Worm (Caenorhabditis elegans): Measurements from ENCODE around the gene unc-115.

The unc-115 gene

DNA sequence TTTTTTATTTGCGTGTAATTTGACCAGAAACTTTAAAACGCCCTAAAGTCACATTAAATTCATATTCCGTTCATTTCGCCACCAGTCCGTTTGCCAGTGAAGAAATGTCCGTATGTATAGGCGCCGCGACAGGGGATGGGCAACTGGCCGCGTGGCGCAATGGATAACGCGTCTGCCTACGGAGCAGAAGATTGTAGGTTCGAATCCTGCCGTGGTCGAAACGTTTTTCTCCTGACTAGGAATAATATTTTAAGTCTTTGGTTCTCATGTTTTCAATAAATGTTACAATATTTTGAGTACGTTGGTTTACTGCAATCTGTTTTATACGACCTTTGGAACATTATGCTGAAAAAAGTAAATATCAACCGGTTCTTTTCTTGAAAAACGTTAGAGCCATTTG lies 1.7 kb upstream of the unc-115 start (continued):
- TF ChIP-seq mml-1 (tag; optimal IDR thresholded peaks at IDR 0.05) (no peak), elt-1 (tag; optimal IDR thresholded peaks at IDR 0.05) (no peak), nhr-28 (tag; optimal IDR thresholded peaks at IDR 0.05) (no peak)

DNA sequence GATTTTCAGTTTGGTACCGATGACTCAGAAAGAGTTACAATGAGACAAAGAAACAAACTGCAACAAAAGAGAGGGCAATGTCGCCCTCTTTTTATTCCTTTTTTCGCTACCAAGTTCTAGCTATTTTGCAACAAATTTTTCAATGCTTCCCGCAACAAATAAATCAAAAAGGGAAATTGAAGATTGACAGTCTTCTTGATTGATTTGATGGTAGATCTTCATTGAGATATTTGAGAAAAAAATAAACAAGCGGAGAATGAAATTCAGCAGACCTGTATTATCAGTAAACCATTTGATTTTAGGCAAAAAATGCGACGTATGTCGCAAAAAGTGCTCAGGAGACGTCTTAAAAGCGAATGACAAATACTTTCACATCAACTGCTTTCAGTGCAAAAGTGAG lies 544 bp downstream of the unc-115 start:
- no peak for TF ChIP-seq unc-39 (tag; optimal IDR thresholded peaks at IDR 0.05)
- no peak for TF ChIP-seq ceh-16 (tag; optimal IDR thresholded peaks at IDR 0.05)
- no peak for TF ChIP-seq hmg-11 (tag; optimal IDR thresholded peaks at IDR 0.05)
- TF ChIP-seq nhr-25 (tag; optimal IDR thresholded peaks at IDR 0.05), result peak; percentile 54
- peak; percentile 92 for TF ChIP-seq unc-62 (GFP tag; optimal IDR thresholded peaks at IDR 0.05)

DNA sequence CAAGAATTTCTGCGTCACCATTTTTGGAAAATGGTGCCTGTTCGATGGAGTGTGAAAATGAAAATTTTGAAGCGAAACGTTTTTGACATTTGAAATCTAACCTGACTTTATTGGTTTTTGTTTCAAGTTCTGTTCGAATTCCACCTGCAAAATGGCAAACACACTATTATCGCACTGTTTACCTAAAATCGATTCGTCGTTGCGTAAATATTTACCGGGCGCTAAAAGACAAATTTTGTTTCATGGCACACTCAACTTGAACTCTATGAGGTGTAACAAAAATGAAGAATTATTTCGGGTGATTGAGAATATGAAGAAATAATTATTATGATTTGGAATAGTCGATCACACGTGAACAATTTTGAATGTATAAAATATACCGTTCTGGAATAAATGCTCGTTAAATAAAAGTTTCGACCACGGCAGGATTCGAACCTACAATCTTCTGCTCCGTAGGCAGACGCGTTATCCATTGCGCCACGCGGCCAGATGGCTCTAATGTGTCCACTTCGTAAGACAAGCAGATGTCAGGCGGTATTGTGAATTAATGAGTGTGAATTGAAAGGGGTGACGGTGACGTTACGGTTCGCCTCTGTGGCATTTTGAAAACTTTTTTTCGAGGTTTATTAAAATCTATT lies 1.7 kb downstream of the unc-115 start:
- no peak for TF ChIP-seq elt-3 (tag; optimal IDR thresholded peaks at IDR 0.05)
- no peak for TF ChIP-seq ceh-82 (tag; optimal IDR thresholded peaks at IDR 0.05)
- TF ChIP-seq elt-2 (tag; optimal IDR thresholded peaks at IDR 0.05), result peak; percentile 24
- TF ChIP-seq nhr-43 (tag; optimal IDR thresholded peaks at IDR 0.05; ENCODE audit: poor library complexity, severe bottlenecking), result peak; percentile 45
- TF ChIP-seq pha-4 (tag; optimal IDR thresholded peaks at IDR 0.05), result peak; percentile 97

DNA sequence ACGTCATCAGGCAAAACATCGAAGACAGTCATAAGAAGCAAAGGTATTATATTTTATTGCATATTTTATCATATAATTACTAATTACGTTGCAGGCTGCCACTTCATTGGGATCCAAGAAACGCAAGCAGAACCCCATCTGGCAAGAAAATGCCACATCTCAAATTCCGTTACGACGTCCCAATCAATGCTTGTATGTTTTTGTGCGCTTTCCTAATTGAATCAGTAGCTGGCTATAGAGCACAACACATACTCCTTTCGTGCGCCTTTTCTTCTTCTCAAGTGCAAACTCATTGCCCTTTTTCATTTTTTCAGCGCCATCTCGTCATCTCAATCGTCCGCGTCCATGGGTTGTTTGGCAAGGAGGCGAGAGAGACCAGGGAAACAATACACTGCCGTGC lies 4.2 kb downstream of the unc-115 start:
- TF ChIP-seq nhr-237 (tag; optimal IDR thresholded peaks at IDR 0.05) (no peak), nhr-28 (tag; optimal IDR thresholded peaks at IDR 0.05) (no peak), lin-15B (tag; optimal IDR thresholded peaks at IDR 0.05) (no peak), mdl-1 (tag; optimal IDR thresholded peaks at IDR 0.05) (no peak), unc-62 (GFP tag; optimal IDR thresholded peaks at IDR 0.05) (no peak), lin-39 (tag; optimal IDR thresholded peaks at IDR 0.05) (no peak), nhr-12 (tag; optimal IDR thresholded peaks at IDR 0.05) (no peak), nhr-77 (tag; optimal IDR thresholded peaks at IDR 0.05) (no peak), eor-1 (tag; optimal IDR thresholded peaks at IDR 0.05) (no peak), ceh-16 (tag; optimal IDR thresholded peaks at IDR 0.05) (no peak), elt-3 (tag; optimal IDR thresholded peaks at IDR 0.05) (no peak), daf-12 (tag; optimal IDR thresholded peaks at IDR 0.05) (no peak), skn-1 (tag; optimal IDR thresholded peaks at IDR 0.05) (no peak), ceh-9 (tag; optimal IDR thresholded peaks at IDR 0.05) (no peak), hmg-11 (tag; optimal IDR thresholded peaks at IDR 0.05) (no peak), aly-2 (tag; optimal IDR thresholded peaks at IDR 0.05) (no peak)

DNA sequence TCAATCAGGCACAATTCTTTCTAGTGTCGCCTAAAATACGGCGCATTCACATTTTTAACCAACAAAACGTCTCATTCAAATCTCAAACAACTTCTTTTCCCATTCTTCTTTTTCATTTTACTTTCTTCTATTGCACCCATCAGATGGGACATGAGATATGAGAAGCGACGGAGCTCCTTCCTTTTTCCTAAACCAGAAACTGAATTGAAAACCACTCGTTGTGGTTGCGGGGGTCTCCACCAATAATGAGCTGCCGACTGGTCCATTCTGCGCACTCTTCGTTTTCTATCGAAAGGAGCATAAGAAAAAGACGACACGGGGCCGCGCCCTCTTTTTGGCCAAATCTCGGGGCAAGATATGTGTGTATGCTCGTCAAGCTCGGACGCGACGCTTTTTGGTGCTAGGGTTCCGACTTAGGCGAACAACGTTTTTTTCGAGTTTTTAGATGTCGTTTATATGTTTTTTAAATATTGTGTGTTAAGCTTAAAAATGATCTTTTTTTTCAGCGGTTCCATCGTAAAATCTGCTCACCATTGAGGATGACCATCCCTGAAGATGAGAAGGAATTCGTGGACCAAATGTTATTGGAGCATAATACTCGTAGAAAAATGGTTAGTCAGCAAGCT lies 7.7 kb downstream of the unc-115 start, which contains the start of gene F09B9.5:
Gene F09B9.5, plus strand, starts transcription at position 501 of the 626 bp plus-strand sequence.
- no peak for TF ChIP-seq mml-1 (tag; optimal IDR thresholded peaks at IDR 0.05)
- TF ChIP-seq nfya-1 (tag; optimal IDR thresholded peaks at IDR 0.05; ENCODE audit: insufficient read depth), result peak; percentile 62
- peak; percentile 24 for TF ChIP-seq hmg-11 (tag; optimal IDR thresholded peaks at IDR 0.05)
- TF ChIP-seq elt-1 (tag; optimal IDR thresholded peaks at IDR 0.05), result no peak
- no peak for TF ChIP-seq nhr-77 (tag; optimal IDR thresholded peaks at IDR 0.05)
- TF ChIP-seq unc-62 (GFP tag; optimal IDR thresholded peaks at IDR 0.05), result peak; percentile 49
- no peak for TF ChIP-seq daf-12 (tag; optimal IDR thresholded peaks at IDR 0.05)

DNA sequence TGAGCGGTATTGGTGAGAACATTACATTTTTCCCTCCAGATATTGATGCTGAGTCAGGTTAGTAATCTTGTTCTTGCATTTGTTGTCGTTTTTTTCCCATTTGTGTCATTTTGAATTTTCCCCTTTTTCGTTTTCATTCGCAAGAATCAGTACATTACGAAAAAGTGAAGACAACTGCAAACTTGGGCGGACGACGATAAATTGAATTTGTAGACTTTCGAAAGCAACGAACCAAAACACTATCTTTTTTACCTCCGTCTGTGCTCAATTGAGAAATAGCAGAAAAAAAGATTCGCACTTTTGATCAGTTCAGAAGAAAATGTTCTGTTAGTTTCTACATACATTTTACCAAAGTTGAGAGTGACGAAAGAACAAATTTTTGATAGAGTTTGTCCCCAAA lies 8.4 kb downstream of the unc-115 start:
- TF ChIP-seq fkh-10 (GFP tag; optimal IDR thresholded peaks at IDR 0.05) (peak; percentile 40), nhr-67 (tag; optimal IDR thresholded peaks at IDR 0.05) (no peak)

DNA sequence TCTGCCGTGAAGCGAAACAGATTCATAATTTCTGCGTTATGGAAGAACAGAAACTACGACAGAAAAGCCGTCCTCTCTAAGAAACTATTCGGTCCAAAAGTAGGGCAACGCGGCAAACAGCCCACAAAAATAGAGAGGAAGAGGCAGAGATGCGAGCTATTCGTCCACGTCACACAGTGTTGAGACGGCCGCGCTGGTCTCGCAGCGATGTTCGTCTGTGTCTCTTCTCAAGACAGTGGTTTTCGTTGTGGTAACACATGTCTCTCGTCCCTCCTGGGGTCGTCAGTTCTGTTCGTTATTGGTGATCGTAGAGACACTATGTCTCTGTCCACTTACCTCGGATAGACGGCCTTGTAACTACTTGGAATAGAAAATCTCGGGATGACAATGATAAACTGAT lies 12.0 kb downstream of the unc-115 start, which contains the start of gene erd-2.1:
Gene erd-2.1, minus strand, starts transcription at position 114 of the 400 bp plus-strand sequence.
- TF ChIP-seq nhr-12 (tag; optimal IDR thresholded peaks at IDR 0.05) (no peak), egl-5 (tag; optimal IDR thresholded peaks at IDR 0.05) (peak; percentile 69), elt-2 (tag; optimal IDR thresholded peaks at IDR 0.05) (peak; percentile 52), ZK546.5 (tag; optimal IDR thresholded peaks at IDR 0.05) (no peak), ceh-16 (tag; optimal IDR thresholded peaks at IDR 0.05) (no peak), ztf-4 (tag; optimal IDR thresholded peaks at IDR 0.05) (no peak), pha-4 (tag; optimal IDR thresholded peaks at IDR 0.05) (peak; percentile 69), skn-1 (tag; optimal IDR thresholded peaks at IDR 0.05) (no peak), fkh-2 (tag; optimal IDR thresholded peaks at IDR 0.05) (no peak), nfya-1 (tag; optimal IDR thresholded peaks at IDR 0.05; ENCODE audit: insufficient read depth) (peak; percentile 95), mml-1 (tag; optimal IDR thresholded peaks at IDR 0.05) (no peak), lsy-12 (tag; optimal IDR thresholded peaks at IDR 0.05) (peak; percentile 2), ceh-9 (tag; optimal IDR thresholded peaks at IDR 0.05) (no peak), nhr-23 (tag; optimal IDR thresholded peaks at IDR 0.05) (peak; percentile 89), nhr-43 (tag; optimal IDR thresholded peaks at IDR 0.05; ENCODE audit: poor library complexity, severe bottlenecking) (peak; percentile 58), snpc-4 (tag; optimal IDR thresholded peaks at IDR 0.05) (peak; percentile 2), nhr-25 (tag; optimal IDR thresholded peaks at IDR 0.05) (peak; percentile 57), elt-1 (tag; optimal IDR thresholded peaks at IDR 0.05) (no peak), hmg-11 (tag; optimal IDR thresholded peaks at IDR 0.05) (peak; percentile 75), unc-39 (tag; optimal IDR thresholded peaks at IDR 0.05) (no peak), aly-2 (tag; optimal IDR thresholded peaks at IDR 0.05) (no peak), nhr-28 (tag; optimal IDR thresholded peaks at IDR 0.05) (no peak), fkh-10 (GFP tag; optimal IDR thresholded peaks at IDR 0.05) (no peak), tbx-2 (tag; optimal IDR thresholded peaks at IDR 0.05) (peak; percentile 20), fos-1 (tag; optimal IDR thresholded peaks at IDR 0.05) (no peak)

Measured in whole organism, L3 larva.